Worm (Caenorhabditis elegans): ENCODE data around the gene smz-1.

ce11 chrIV:12467761-12468160, 12.9 kb downstream of the smz-1 start:
- no peak for TF ChIP-seq tab-1 (GFP tag; IDR thresholded peaks at IDR 0.05)
- no peak for TF ChIP-seq T22C8.4 (GFP tag; IDR thresholded peaks at IDR 0.05)
- no peak for TF ChIP-seq med-1 (GFP tag; optimal IDR thresholded peaks at IDR 0.05; ENCODE audit: insufficient read depth)
- no peak for TF ChIP-seq flt-1 (GFP tag; IDR thresholded peaks at IDR 0.05)
- TF ChIP-seq klf-2 (GFP tag; conservative IDR thresholded peaks at IDR 0.05): no peak
- TF ChIP-seq cog-1 (tag; optimal IDR thresholded peaks at IDR 0.05): no peak
- no peak for TF ChIP-seq ztf-29 (GFP tag; IDR thresholded peaks at IDR 0.05)
- TF ChIP-seq ztf-23 (GFP tag; IDR thresholded peaks at IDR 0.05): no peak
- no peak for TF ChIP-seq ref-1 (GFP tag; conservative IDR thresholded peaks at IDR 0.05)

Data from whole organism, midembryonic.